Comparison of ENCODE assay signal across 1 fruit fly cellular context in the genomic region with DNA sequence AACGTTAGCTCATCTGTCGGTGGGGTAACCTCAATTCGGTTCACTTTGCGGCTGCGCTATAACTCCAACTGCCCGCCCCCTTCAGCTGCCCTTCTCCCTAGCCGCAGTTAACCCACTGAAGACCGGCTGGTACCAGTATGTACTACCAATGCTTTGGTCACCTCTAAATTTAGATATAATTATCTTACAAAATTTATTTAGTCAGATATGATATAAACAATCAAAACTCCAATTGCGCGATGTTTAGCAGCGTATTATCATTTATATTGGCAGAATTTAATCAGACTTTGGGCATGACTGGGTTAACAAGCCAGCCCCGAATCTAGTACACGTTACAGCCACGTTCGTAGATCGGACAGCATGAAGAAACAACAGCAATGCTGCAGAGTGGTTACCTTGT.
TF ChIP-seq lines count a peak whose summit lies in the region.

No protein-coding gene starts in this region.

TF ChIP-seq in whole organism, embryonic, 481 proteins besides CTCF, POLR2A, EP300 and RAD21 (continued from another document):
- TF ChIP-seq zen2 (GFP tag; IDR thresholded peaks at IDR 0.05; lab: Robert Waterston, UW; ENCODE audit: partially characterized antibody) (no peak), BEAF-32 (GFP tag; optimal IDR thresholded peaks at IDR 0.05; lab: Kevin White, UChicago) (no peak), ranshi (GFP tag; IDR thresholded peaks at IDR 0.05; lab: Robert Waterston, UW) (no peak), PHDP (tag; optimal IDR thresholded peaks at IDR 0.05; lab: Kevin White, UChicago) (peak; percentile 60), CG6654 (GFP tag; optimal IDR thresholded peaks at IDR 0.05; lab: Kevin White, UChicago) (no peak), onecut (GFP tag; IDR thresholded peaks at IDR 0.05; lab: Robert Waterston, UW) (0 out of 2 replicates have a peak, but pooled peaks have one; percentile 13), CG13123 (GFP tag; optimal IDR thresholded peaks at IDR 0.05; lab: Kevin White, UChicago) (no peak), CG6254 (GFP tag; optimal IDR thresholded peaks at IDR 0.05; lab: Kevin White, UChicago) (peak; percentile 8), Pdp1 (GFP tag; optimal IDR thresholded peaks at IDR 0.05; lab: Kevin White, UChicago) (no peak), sisA (GFP tag; IDR thresholded peaks at IDR 0.05; lab: Robert Waterston, UW) (peak; percentile 41), CG2199 (GFP tag; IDR thresholded peaks at IDR 0.05; lab: Robert Waterston, UW) (no peak), Lhr (GFP tag; optimal IDR thresholded peaks at IDR 0.05; lab: Kevin White, UChicago) (no peak), ash1 (GFP tag; optimal IDR thresholded peaks at IDR 0.05; lab: Kevin White, UChicago) (no peak), pita (GFP tag; optimal IDR thresholded peaks at IDR 0.05; lab: Kevin White, UChicago) (no peak), CG15011 (GFP tag; optimal IDR thresholded peaks at IDR 0.05; lab: Kevin White, UChicago) (peak; percentile 7), CG6813 (GFP tag; optimal IDR thresholded peaks at IDR 0.05; lab: Kevin White, UChicago) (peak; percentile 37), shn (GFP tag; optimal IDR thresholded peaks at IDR 0.05; lab: Kevin White, UChicago) (no peak)
